Fruit fly (Drosophila melanogaster) whole organism, embryonic: Measurements from ENCODE around the gene CG33721.

Source experiments
- Adf1 ChIP-seq: fragments of 200-800 bp; sonication (Bioruptor generic); IDR thresholded peaks from 2 replicates; pipeline ENCODE4 v1.3.6; 2022; ENCODE audit warnings: missing biosample characterization, missing genetic modification characterization
- B-H2 ChIP-seq: fragments of 200-800 bp; sonication (Bioruptor generic); optimal IDR thresholded peaks from 2 replicates; lab custom pipeline; 2018; ENCODE audit warnings: missing biosample characterization, mild to moderate bottlenecking, missing genetic modification characterization
- Bdp1 ChIP-seq: fragments of 200-800 bp; sonication (Bioruptor generic); optimal IDR thresholded peaks from 3 replicates; lab custom pipeline; 2016; ENCODE audit warnings: missing biosample characterization, missing genetic modification characterization
- BtbVII ChIP-seq: fragments of 200-800 bp; sonication (Bioruptor generic); optimal IDR thresholded peaks from 3 replicates; lab custom pipeline; 2017; ENCODE audit warnings: missing biosample characterization, mild to moderate bottlenecking, missing genetic modification characterization
- CG10654 ChIP-seq: fragments of 200-800 bp; sonication (Bioruptor generic); optimal IDR thresholded peaks from 2 replicates; lab custom pipeline; 2016; ENCODE audit warnings: missing biosample characterization, missing genetic modification characterization
- CG11398 ChIP-seq: fragments of 200-800 bp; sonication (Bioruptor generic); optimal IDR thresholded peaks from 2 replicates; lab custom pipeline; 2016; ENCODE audit warnings: missing biosample characterization, missing genetic modification characterization
- CG11695 ChIP-seq: fragments of 200-800 bp; sonication (Bioruptor generic); IDR thresholded peaks from 3 replicates; pipeline ENCODE4 v1.3.6; 2022; ENCODE audit warnings: missing biosample characterization, missing genetic modification characterization
- CG12155 ChIP-seq: fragments of 200-800 bp; sonication (Bioruptor generic); optimal IDR thresholded peaks from 3 replicates; lab custom pipeline; 2016; ENCODE audit warnings: missing biosample characterization, missing genetic modification characterization
- CG12942 ChIP-seq: fragments of 200-800 bp; sonication (Bioruptor generic); optimal IDR thresholded peaks from 3 replicates; lab custom pipeline; 2016; ENCODE audit warnings: missing biosample characterization, missing genetic modification characterization
- CG13123 ChIP-seq: fragments of 200-800 bp; sonication (Bioruptor generic); optimal IDR thresholded peaks from 2 replicates; lab custom pipeline; 2016; ENCODE audit warnings: missing biosample characterization, missing genetic modification characterization
- CG13287 ChIP-seq: fragments of 200-800 bp; sonication (Bioruptor generic); IDR thresholded peaks from 2 replicates; pipeline ENCODE4 v1.3.6; 2022; ENCODE audit warnings: missing biosample characterization, missing genetic modification characterization; ENCODE audit not compliant: partially characterized antibody
- CG15011 ChIP-seq: fragments of 200-800 bp; sonication (Bioruptor generic); optimal IDR thresholded peaks from 3 replicates; lab custom pipeline; 2018; ENCODE audit warnings: missing biosample characterization, mild to moderate bottlenecking, missing genetic modification characterization
- CG2120 ChIP-seq: fragments of 200-800 bp; sonication (Bioruptor generic); optimal IDR thresholded peaks from 3 replicates; lab custom pipeline; 2016; ENCODE audit warnings: missing biosample characterization, missing genetic modification characterization
- CG30020 ChIP-seq: fragments of 200-800 bp; optimal IDR thresholded peaks from 2 replicates; lab custom pipeline; 2019; ENCODE audit warnings: missing biosample characterization, mild to moderate bottlenecking, missing genetic modification characterization, moderate library complexity
- CG31441 ChIP-seq: fragments of 200-800 bp; sonication (Bioruptor generic); IDR thresholded peaks from 2 replicates; pipeline ENCODE4 v1.3.6; 2022; ENCODE audit warnings: missing biosample characterization, missing genetic modification characterization
- CG3281 ChIP-seq: fragments of 200-800 bp; sonication (Bioruptor generic); optimal IDR thresholded peaks from 3 replicates; lab custom pipeline; 2017; ENCODE audit warnings: missing biosample characterization, mild to moderate bottlenecking, missing genetic modification characterization
- CG8765 ChIP-seq: fragments of 200-800 bp; sonication (Bioruptor generic); IDR thresholded peaks from 2 replicates; pipeline ENCODE4 v1.3.6; 2022; ENCODE audit warnings: missing biosample characterization, missing genetic modification characterization
- CG9437 ChIP-seq: fragments of 200-800 bp; sonication (Bioruptor generic); optimal IDR thresholded peaks from 2 replicates; lab custom pipeline; 2018; ENCODE audit warnings: missing biosample characterization, mild to moderate bottlenecking, missing genetic modification characterization
- CG9727 ChIP-seq: fragments of 200-800 bp; sonication (Bioruptor generic); optimal IDR thresholded peaks from 3 replicates; lab custom pipeline; 2017; ENCODE audit warnings: missing biosample characterization, mild to moderate bottlenecking, missing genetic modification characterization
- CG9876 ChIP-seq: fragments of 200-800 bp; sonication (Bioruptor generic); optimal IDR thresholded peaks from 2 replicates; lab custom pipeline; 2016; ENCODE audit warnings: missing biosample characterization, missing genetic modification characterization
- Camta ChIP-seq: fragments of 200-800 bp; sonication (Bioruptor generic); optimal IDR thresholded peaks from 2 replicates; lab custom pipeline; 2016; ENCODE audit warnings: missing biosample characterization, missing genetic modification characterization
- CoRest ChIP-seq: fragments of 200-800 bp; sonication (Bioruptor generic); optimal IDR thresholded peaks from 3 replicates; lab custom pipeline; 2018; ENCODE audit warnings: missing biosample characterization, mild to moderate bottlenecking, missing genetic modification characterization, moderate library complexity
- Deaf1 ChIP-seq: fragments of 200-800 bp; optimal IDR thresholded peaks from 3 replicates; lab custom pipeline; 2019; ENCODE audit warnings: missing biosample characterization, mild to moderate bottlenecking, missing genetic modification characterization, moderate library complexity
- Dp ChIP-seq: fragments of 200-800 bp; sonication (Bioruptor generic); optimal IDR thresholded peaks from 2 replicates; lab custom pipeline; 2018; ENCODE audit warnings: missing biosample characterization, mild to moderate bottlenecking, missing genetic modification characterization, moderate library complexity
- HLH4C ChIP-seq: fragments of 200-800 bp; sonication (Bioruptor generic); IDR thresholded peaks from 3 replicates; pipeline ENCODE4 v1.3.6; 2022; ENCODE audit warnings: missing biosample characterization, missing genetic modification characterization; ENCODE audit not compliant: partially characterized antibody
- Hmr ChIP-seq: fragments of 200-800 bp; sonication (Bioruptor generic); optimal IDR thresholded peaks from 3 replicates; lab custom pipeline; 2017; ENCODE audit warnings: mild to moderate bottlenecking, missing biosample characterization, missing genetic modification reagents, missing genetic modification characterization
- Hr78 ChIP-seq, 2 experiments: fragments of 200-800 bp in 1 of 2; fragments of >200 bp in 1 of 2; sonication (Bioruptor generic) in 1 of 2; optimal IDR thresholded peaks; 2 replicates each; lab custom pipeline; 2017 to 2019; ENCODE audit warnings: missing biosample characterization in 2 of 2, missing genetic modification characterization in 2 of 2, mild to moderate bottlenecking in 1 of 2, moderate library complexity in 1 of 2
- Lhr ChIP-seq: fragments of 200-800 bp; sonication (Bioruptor generic); optimal IDR thresholded peaks from 3 replicates; lab custom pipeline; 2017; ENCODE audit warnings: mild to moderate bottlenecking, missing biosample characterization, missing genetic modification reagents, missing genetic modification characterization
- Lim3 ChIP-seq: fragments of 200-800 bp; sonication (Bioruptor generic); IDR thresholded peaks from 2 replicates; pipeline ENCODE4 v1.3.6; 2022; ENCODE audit warnings: missing biosample characterization, missing genetic modification characterization
- MTF-1 ChIP-seq: fragments of 200-800 bp; sonication (Bioruptor generic); optimal IDR thresholded peaks from 2 replicates; lab custom pipeline; 2018; ENCODE audit warnings: missing biosample characterization, mild to moderate bottlenecking, missing genetic modification characterization, borderline replicate concordance
- Mes4 ChIP-seq: fragments of 200-800 bp; sonication (Bioruptor generic); optimal IDR thresholded peaks from 2 replicates; lab custom pipeline; 2016; ENCODE audit warnings: missing biosample characterization, missing genetic modification characterization
- Spps ChIP-seq: fragments of 200-800 bp; sonication (Bioruptor generic); optimal IDR thresholded peaks from 2 replicates; lab custom pipeline; 2018; ENCODE audit warnings: missing biosample characterization, mild to moderate bottlenecking, missing genetic modification characterization
- ara ChIP-seq: fragments of 200-800 bp; sonication (Bioruptor generic); IDR thresholded peaks from 2 replicates; pipeline ENCODE4 v1.3.6; 2022; ENCODE audit warnings: missing biosample characterization, missing genetic modification characterization
- disco-r ChIP-seq: fragments of 200-800 bp; sonication (Bioruptor generic); optimal IDR thresholded peaks from 2 replicates; lab custom pipeline; 2016; ENCODE audit warnings: missing biosample characterization, missing genetic modification characterization
- dmrt11E ChIP-seq: fragments of 200-800 bp; sonication (Bioruptor generic); optimal IDR thresholded peaks from 3 replicates; lab custom pipeline; 2018; ENCODE audit warnings: missing biosample characterization, mild to moderate bottlenecking, missing genetic modification characterization, moderate library complexity
- dpn ChIP-seq, 2 experiments: fragments of 200-800 bp; sonication (Bioruptor generic); optimal IDR thresholded peaks; 3 replicates each; lab custom pipeline; 2016; ENCODE audit warnings: missing biosample characterization in 2 of 2, missing genetic modification characterization in 2 of 2
- en ChIP-seq: fragments of 200-800 bp; sonication (Bioruptor generic); optimal IDR thresholded peaks from 2 replicates; lab custom pipeline; 2016; ENCODE audit warnings: missing biosample characterization, missing genetic modification characterization
- ewg ChIP-seq: fragments of 200-800 bp; sonication (Bioruptor generic); optimal IDR thresholded peaks from 3 replicates; lab custom pipeline; 2017; ENCODE audit warnings: mild to moderate bottlenecking, missing biosample characterization, missing genetic modification reagents, missing genetic modification characterization
- lov ChIP-seq, 2 experiments: fragments of 200-800 bp in 1 of 2; fragments of >200 bp in 1 of 2; sonication (Bioruptor generic) in 1 of 2; IDR thresholded peaks in 1 of 2; optimal IDR thresholded peaks in 1 of 2; 2 replicates in 1 of 2; 3 replicates in 1 of 2; pipeline versions ENCODE4 v1.3.6 to Lab custom; 2017 to 2022; ENCODE audit warnings: missing biosample characterization in 1 of 2, missing genetic modification characterization in 1 of 2
- odd ChIP-seq: fragments of 200-800 bp; sonication (Bioruptor generic); optimal IDR thresholded peaks from 2 replicates; lab custom pipeline; 2017; ENCODE audit warnings: missing biosample characterization, mild to moderate bottlenecking, missing genetic modification characterization
- p53 ChIP-seq: fragments of 200-800 bp; sonication (Bioruptor generic); optimal IDR thresholded peaks from 2 replicates; lab custom pipeline; 2016; ENCODE audit warnings: missing biosample characterization, missing genetic modification characterization
- prd ChIP-seq, 3 experiments: fragments of >200 bp in 2 of 3; fragments of 200-800 bp in 1 of 3; sonication (Bioruptor generic) in 1 of 3; optimal IDR thresholded peaks in 2 of 3; IDR thresholded peaks in 1 of 3; 2 replicates in 2 of 3; 3 replicates in 1 of 3; pipeline versions ENCODE4 v1.3.6 to Lab custom; 2017 to 2022; ENCODE audit warnings: missing biosample characterization in 1 of 3, missing genetic modification characterization in 1 of 3
- repo ChIP-seq: fragments of 200-800 bp; sonication (Bioruptor generic); optimal IDR thresholded peaks from 2 replicates; lab custom pipeline; 2016; ENCODE audit warnings: missing biosample characterization, missing genetic modification characterization
- slou ChIP-seq: fragments of 200-800 bp; sonication (Bioruptor generic); optimal IDR thresholded peaks from 3 replicates; lab custom pipeline; 2016; ENCODE audit warnings: missing biosample characterization, missing genetic modification characterization
- tup ChIP-seq: fragments of 200-800 bp; sonication (Bioruptor generic); optimal IDR thresholded peaks from 2 replicates; lab custom pipeline; 2016; ENCODE audit warnings: missing biosample characterization, mild to moderate bottlenecking, missing genetic modification characterization, moderate library complexity

CG33721 gene

DNA sequence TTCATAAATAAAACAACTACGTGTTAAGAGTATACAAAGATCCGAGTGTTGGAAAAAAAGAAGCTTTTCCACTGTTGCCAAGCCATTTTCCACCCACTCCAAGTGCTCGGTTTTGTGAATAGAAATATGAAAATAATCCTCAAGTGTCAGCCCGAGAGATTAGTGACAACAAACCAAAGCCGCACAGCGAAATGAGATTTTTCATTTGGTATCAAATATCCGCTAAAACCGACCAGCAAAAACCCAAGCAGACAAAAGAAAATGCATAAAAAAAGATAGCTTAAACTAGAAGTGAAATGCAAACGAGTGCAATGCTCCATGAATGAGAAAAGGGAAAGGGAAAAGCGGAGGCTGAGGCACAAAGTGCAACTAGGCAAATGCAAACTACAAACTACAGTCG lies 20.5 kb downstream of the CG33721 start, which contains the start of gene rdhB:
Gene rdhB, plus strand, starts transcription at position 301 of the 400 bp plus-strand sequence.
- TF ChIP-seq ewg (GFP tag; lab: Kevin White, UChicago), result no peak
- TF ChIP-seq CG15011, result no peak
- no peak for TF ChIP-seq CG31441 (GFP tag; lab: Robert Waterston, UW)
- no peak for TF ChIP-seq Hr78 (GFP tag; optimal IDR thresholded peaks at IDR 0.05; lab: Kevin White, UChicago)
- TF ChIP-seq Lim3 (GFP tag; lab: Robert Waterston, UW), result no peak
- no peak for TF ChIP-seq BtbVII (GFP tag; lab: Kevin White, UChicago)
- no peak for TF ChIP-seq Hmr
- no peak for TF ChIP-seq CG9727 (GFP tag; lab: Kevin White, UChicago)
- no peak for TF ChIP-seq CG9437

DNA sequence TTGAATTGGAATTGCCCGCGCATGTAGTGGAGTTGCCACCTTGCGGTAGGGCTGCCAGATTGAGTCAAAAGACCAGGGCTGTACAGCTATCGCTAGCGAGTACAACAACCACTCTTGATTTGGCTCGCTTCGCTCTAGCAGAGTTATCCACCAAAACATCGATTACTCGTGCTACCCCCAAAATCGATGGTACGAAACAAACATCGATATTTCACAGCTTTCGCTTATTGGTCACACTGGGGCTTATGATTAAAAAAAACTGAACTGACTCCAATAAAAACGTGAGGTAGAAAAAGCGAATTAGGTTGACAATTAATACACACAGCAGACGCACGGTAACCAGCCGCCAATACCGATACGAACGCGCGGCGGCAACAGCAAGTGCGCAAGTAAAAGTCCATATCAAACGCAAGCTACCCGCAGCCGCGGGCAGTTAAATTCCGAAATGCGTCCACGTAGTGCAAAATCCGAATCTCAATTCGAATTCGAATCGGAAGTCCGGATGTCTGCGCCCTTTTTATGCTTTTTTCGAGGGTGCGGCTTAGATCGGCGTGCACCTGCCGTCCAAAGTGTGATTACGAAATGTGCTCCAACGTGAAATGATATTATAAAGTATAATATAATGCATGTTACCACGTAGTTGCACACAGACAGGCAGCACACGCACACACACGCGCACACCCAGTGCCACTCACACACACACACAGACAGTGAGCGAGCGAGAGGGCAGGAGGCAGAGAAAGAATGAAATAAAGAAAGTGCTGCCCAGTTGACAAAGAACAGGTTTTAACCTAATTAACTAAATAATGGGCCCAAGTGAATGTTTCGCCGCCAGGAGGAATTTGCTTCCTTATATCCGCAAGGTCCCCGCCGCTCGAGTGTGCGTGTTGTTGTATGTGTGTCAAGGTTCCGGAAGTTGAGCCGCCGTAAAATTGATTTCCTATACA lies 25.9 kb downstream of the CG33721 start, which contains the start of gene Sar1:
Gene Sar1, plus strand, starts transcription at position 222 of the 947 bp plus-strand sequence.
- TF ChIP-seq MTF-1 (GFP tag; lab: Kevin White, UChicago), result no peak
- TF ChIP-seq repo, result peak; percentile 14
- TF ChIP-seq prd (optimal IDR thresholded peaks at IDR 0.05; lab: Kevin White, UChicago), result no peak
- TF ChIP-seq prd (GFP tag; IDR thresholded peaks at IDR 0.05; lab: Robert Waterston, UW), result no peak; the same call in 2 of the 3 replicates
- 0 out of 3 replicates have a peak, but pooled peaks have one; percentile 7 for TF ChIP-seq CG11695 (GFP tag; lab: Robert Waterston, UW)
- peak; percentile 99 for TF ChIP-seq Lhr
- no peak; the same call in 1 of the 2 replicates for TF ChIP-seq Adf1
- TF ChIP-seq CG30020 (tag; lab: Kevin White, UChicago), result peak; percentile 13
- TF ChIP-seq Spps (tag; lab: Kevin White, UChicago), result peak; percentile 47
- TF ChIP-seq ara (GFP tag; lab: Robert Waterston, UW), result no peak
- TF ChIP-seq CG9876, result peak; percentile 40
- TF ChIP-seq CG13123 (GFP tag; lab: Kevin White, UChicago), result no peak
- TF ChIP-seq CG3281 (GFP tag; lab: Kevin White, UChicago), result peak; percentile 12
- TF ChIP-seq CG12155 (GFP tag; lab: Kevin White, UChicago), result peak; percentile 44
- peak; percentile 5 for TF ChIP-seq dmrt11E (tag; lab: Kevin White, UChicago)
- TF ChIP-seq CG12942, result peak; percentile 8
- peak; percentile 19 to 55 for TF ChIP-seq dpn (GFP tag; optimal IDR thresholded peaks at IDR 0.05; lab: Kevin White, UChicago)
- peak; percentile 58 for TF ChIP-seq B-H2 (GFP tag; lab: Kevin White, UChicago)
- peak; percentile 50 for TF ChIP-seq CG2120 (GFP tag; lab: Kevin White, UChicago)
- TF ChIP-seq slou, result no peak
- TF ChIP-seq Mes4, result peak; percentile 26
- TF ChIP-seq Deaf1 (tag; lab: Kevin White, UChicago), result no peak
- no peak for TF ChIP-seq Bdp1
- peak; percentile 33; the same call in 1 of the 2 replicates for TF ChIP-seq CG8765 (GFP tag; lab: Robert Waterston, UW)
- TF ChIP-seq en (GFP tag; lab: Kevin White, UChicago), result no peak
- peak; percentile 35 for TF ChIP-seq odd (GFP tag; lab: Kevin White, UChicago)
- TF ChIP-seq CG10654 (GFP tag; lab: Kevin White, UChicago), result peak; percentile 30
- peak; percentile 74 for TF ChIP-seq p53 (GFP tag; lab: Kevin White, UChicago)
- peak; percentile 65 for TF ChIP-seq CoRest (tag; lab: Kevin White, UChicago)
- TF ChIP-seq Camta, result peak; percentile 35
- no peak for TF ChIP-seq CG11398
- TF ChIP-seq CG13287 (GFP tag; lab: Robert Waterston, UW), result peak; percentile 98
- peak; percentile 82 for TF ChIP-seq HLH4C (GFP tag; lab: Robert Waterston, UW)
- peak; percentile 18 for TF ChIP-seq ewg (GFP tag; lab: Kevin White, UChicago)
- peak; percentile 100 for TF ChIP-seq Dp
- TF ChIP-seq lov (optimal IDR thresholded peaks at IDR 0.05; lab: Kevin White, UChicago), result no peak
- no peak for TF ChIP-seq lov (GFP tag; IDR thresholded peaks at IDR 0.05; lab: Robert Waterston, UW)
- peak; percentile 26 for TF ChIP-seq disco-r (GFP tag; lab: Kevin White, UChicago)
- TF ChIP-seq tup (GFP tag; lab: Kevin White, UChicago), result no peak
